Worm (Caenorhabditis elegans): Measurements from ENCODE around the gene his-39.

ce11 chrV:8569172-8569571, 32.9 kb downstream of the his-39 start:
- no peak for TF ChIP-seq fkh-10 (GFP tag; optimal IDR thresholded peaks at IDR 0.05)
- no peak for TF ChIP-seq ama-1 (optimal IDR thresholded peaks at IDR 0.05)

All from whole organism, L3 larva.